Worm (Caenorhabditis elegans) whole organism, young adult: ENCODE data around the gene taf-8.

ENCODE experiments used
- B0035.1 ChIP-seq: sonication (generic microtip); optimal IDR thresholded peaks from 2 replicates; lab custom pipeline; 2016; ENCODE audit warnings: missing genetic modification characterization, mild to moderate bottlenecking, missing compliant biosample characterization, missing genotype, missing genetic modification reagents
- B0336.3 ChIP-seq: fragments of 200-800 bp; sonication (Bioruptor generic); IDR thresholded peaks from 2 replicates; pipeline ENCODE4 v1.3.6; 2022; ENCODE audit warnings: missing genetic modification characterization, missing compliant biosample characterization
- F22D6.2 ChIP-seq: sonication (generic microtip); optimal IDR thresholded peaks from 2 replicates; lab custom pipeline; 2016; ENCODE audit warnings: mild to moderate bottlenecking, missing genetic modification characterization, missing compliant biosample characterization
- F33H1.4 ChIP-seq: fragments of 200-800 bp; sonication (Bioruptor generic); IDR thresholded peaks from 2 replicates; pipeline ENCODE4 v1.3.6; 2022; ENCODE audit warnings: missing genetic modification reagents, missing genetic modification characterization, missing compliant biosample characterization
- F57A8.1 ChIP-seq: fragments of 200-800 bp; sonication (Bioruptor generic); optimal IDR thresholded peaks from 2 replicates; lab custom pipeline; 2018; ENCODE audit warnings: mild to moderate bottlenecking, missing genetic modification characterization, moderate library complexity, missing compliant biosample characterization
- Y53G8AR.9 ChIP-seq: fragments of 200-800 bp; sonication (Bioruptor generic); conservative IDR thresholded peaks from 2 replicates; pipeline ENCODE4 v1.3.6; 2022; ENCODE audit warnings: missing genetic modification reagents, missing genetic modification characterization, missing compliant biosample characterization
- aptf-3 ChIP-seq: fragments of 200-800 bp; sonication (Bioruptor generic); IDR thresholded peaks from 2 replicates; pipeline ENCODE4 v1.3.6; 2022; ENCODE audit warnings: missing genetic modification characterization, missing compliant biosample characterization
- athp-1 ChIP-seq: sonication (generic microtip); optimal IDR thresholded peaks from 2 replicates; lab custom pipeline; 2017; ENCODE audit warnings: mild to moderate bottlenecking, missing genetic modification characterization, missing compliant biosample characterization
- bed-2 ChIP-seq: fragments of 200-800 bp; sonication (Bioruptor generic); IDR thresholded peaks from 2 replicates; pipeline ENCODE4 v1.3.6; 2022; ENCODE audit warnings: missing genetic modification reagents, missing genetic modification characterization, missing compliant biosample characterization
- ceh-79 ChIP-seq: sonication (generic microtip); optimal IDR thresholded peaks from 2 replicates; lab custom pipeline; 2017; ENCODE audit warnings: mild to moderate bottlenecking, missing genetic modification characterization, missing compliant biosample characterization
- dpff-1 ChIP-seq: sonication (generic microtip); optimal IDR thresholded peaks from 2 replicates; lab custom pipeline; 2017; ENCODE audit warnings: mild to moderate bottlenecking, missing genetic modification characterization, missing compliant biosample characterization
- egl-44 ChIP-seq: fragments of 200-800 bp; sonication (Bioruptor generic); IDR thresholded peaks from 2 replicates; pipeline ENCODE4 v1.3.6; 2022; ENCODE audit warnings: missing genetic modification reagents, missing genetic modification characterization, missing compliant biosample characterization
- ets-4 ChIP-seq: fragments of 200-800 bp; sonication (Bioruptor generic); optimal IDR thresholded peaks from 2 replicates; lab custom pipeline; 2018; ENCODE audit warnings: mild to moderate bottlenecking, missing genetic modification characterization, missing compliant biosample characterization
- him-1 ChIP-seq: sonication (generic microtip); optimal IDR thresholded peaks from 2 replicates; lab custom pipeline; 2016; ENCODE audit warnings: missing genotype, missing genetic modification reagents, missing genetic modification characterization, missing compliant biosample characterization
- hmg-1.2 ChIP-seq: fragments of 200-800 bp; sonication (Bioruptor generic); IDR thresholded peaks from 2 replicates; pipeline ENCODE4 v1.3.6; 2022; ENCODE audit warnings: missing genetic modification reagents, missing genetic modification characterization, missing compliant biosample characterization
- let-526 ChIP-seq: fragments of 200-800 bp; sonication (Bioruptor generic); IDR thresholded peaks from 2 replicates; pipeline ENCODE4 v1.3.6; 2022; ENCODE audit warnings: missing genetic modification reagents, missing genetic modification characterization, missing compliant biosample characterization
- let-607 ChIP-seq, 2 experiments: fragments of 200-800 bp in 1 of 2; sonication (Bioruptor generic) in 1 of 2; sonication (generic microtip) in 1 of 2; optimal IDR thresholded peaks; 2 replicates each; lab custom pipeline; 2016 to 2018; ENCODE audit warnings: mild to moderate bottlenecking in 2 of 2, missing compliant biosample characterization in 2 of 2, missing genetic modification characterization in 2 of 2, moderate library complexity in 2 of 2, missing genotype in 1 of 2
- lin-35 ChIP-seq, 3 experiments: fragments of 150-350 bp in 2 of 3; sonication (generic microtip) in 1 of 3; optimal IDR thresholded peaks; 2 replicates each; lab custom pipeline; 2014 to 2018; ENCODE audit warnings: missing biosample characterization in 3 of 3, missing genetic modification characterization in 3 of 3, missing genetic modification reagents in 3 of 3
- lin-40 ChIP-seq: sonication (generic microtip); optimal IDR thresholded peaks from 2 replicates; lab custom pipeline; 2016; ENCODE audit warnings: missing genetic modification characterization, mild to moderate bottlenecking, missing compliant biosample characterization, missing genotype, missing genetic modification reagents
- lir-1 ChIP-seq: fragments of 200-800 bp; sonication (Bioruptor generic); conservative IDR thresholded peaks from 2 replicates; pipeline ENCODE4 v1.3.6; 2022; ENCODE audit warnings: missing genetic modification reagents, missing genetic modification characterization, missing compliant biosample characterization
- lsy-27 ChIP-seq: sonication (generic microtip); optimal IDR thresholded peaks from 2 replicates; lab custom pipeline; 2017; ENCODE audit warnings: missing genetic modification characterization, mild to moderate bottlenecking, missing compliant biosample characterization, antibody characterized with exemption, missing genotype, borderline replicate concordance; ENCODE audit not compliant: insufficient read depth
- madf-8 ChIP-seq: fragments of 200-800 bp; sonication (Bioruptor generic); conservative IDR thresholded peaks from 2 replicates; pipeline ENCODE4 v1.3.6; 2022; ENCODE audit warnings: missing genetic modification reagents, missing genetic modification characterization, missing compliant biosample characterization
- mes-4 ChIP-seq: sonication (generic microtip); optimal IDR thresholded peaks from 2 replicates; lab custom pipeline; 2016; ENCODE audit warnings: missing genotype, missing genetic modification characterization, missing compliant biosample characterization
- nfya-1 ChIP-seq: sonication (generic microtip); optimal IDR thresholded peaks from 2 replicates; lab custom pipeline; 2017; ENCODE audit warnings: antibody characterized with exemption, missing compliant biosample characterization, missing genetic modification characterization, borderline replicate concordance; ENCODE audit not compliant: insufficient read depth
- nhr-80 ChIP-seq: sonication (generic microtip); optimal IDR thresholded peaks from 2 replicates; lab custom pipeline; 2016; ENCODE audit warnings: missing genetic modification characterization, missing compliant biosample characterization
- nhr-90 ChIP-seq: sonication (generic microtip); optimal IDR thresholded peaks from 2 replicates; lab custom pipeline; 2016; ENCODE audit warnings: missing genotype, mild to moderate bottlenecking, missing genetic modification characterization, missing compliant biosample characterization
- rpc-1 ChIP-seq, 2 experiments: fragments of 150-350 bp in 1 of 2; sonication (generic microtip) in 1 of 2; optimal IDR thresholded peaks; 2 replicates each; lab custom pipeline; 2014 to 2018; ENCODE audit warnings: missing biosample characterization in 1 of 2, missing genetic modification characterization in 1 of 2, missing genetic modification reagents in 1 of 2, missing genotype in 1 of 2
- snpc-4 ChIP-seq, 5 experiments: fragments of 150-350 bp in 1 of 5; sonication (generic microtip) in 4 of 5; optimal IDR thresholded peaks; 2 replicates each; lab custom pipeline; 2014 to 2018; ENCODE audit warnings: missing genetic modification characterization in 5 of 5, missing biosample characterization in 3 of 5, antibody characterized with exemption in 2 of 5, mild to moderate bottlenecking in 2 of 5, missing compliant biosample characterization in 2 of 5, missing genotype in 2 of 5, moderate library complexity in 2 of 5, missing genetic modification reagents in 1 of 5
- unc-130 ChIP-seq: sonication (generic microtip); optimal IDR thresholded peaks from 2 replicates; lab custom pipeline; 2016; ENCODE audit warnings: missing genetic modification reagents, missing genetic modification characterization, missing compliant biosample characterization
- unc-62 ChIP-seq: fragments of 150-350 bp; optimal IDR thresholded peaks from 2 replicates; lab custom pipeline; 2014; ENCODE audit warnings: missing biosample characterization, missing genetic modification reagents, missing genetic modification characterization
- ztf-26 ChIP-seq: sonication (generic microtip); optimal IDR thresholded peaks from 2 replicates; lab custom pipeline; 2017; ENCODE audit warnings: missing genetic modification characterization, missing compliant biosample characterization

Gene taf-8

DNA sequence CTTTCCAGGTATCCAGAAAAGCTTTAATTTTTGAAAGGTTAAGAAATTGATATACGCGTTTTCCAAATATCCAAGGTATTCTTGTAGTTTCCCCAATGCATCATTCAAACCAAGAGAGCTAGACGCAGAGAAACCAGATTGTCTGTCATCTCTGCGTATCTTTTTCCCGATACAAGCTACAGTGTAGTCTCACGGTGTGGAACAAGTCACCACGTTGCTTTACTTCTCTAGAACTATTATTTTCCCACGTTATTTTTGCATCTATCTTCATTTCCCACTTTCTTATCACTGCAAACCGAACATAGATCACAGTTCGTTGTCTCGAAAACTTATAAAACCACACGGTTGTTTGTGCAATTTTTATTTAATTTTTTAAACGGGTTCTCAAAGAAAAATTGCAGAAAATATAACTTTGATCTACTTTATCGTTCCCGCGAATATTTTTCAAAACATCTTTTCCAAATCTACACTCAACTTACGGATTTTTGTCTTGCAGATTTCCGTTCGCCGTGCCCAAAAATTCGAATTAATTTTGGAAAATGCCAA is 12.8 kb upstream of the taf-8 start, which contains the start of gene gstk-1:
gstk-1 (plus strand) TSS at position 496 of the 546 bp plus-strand sequence.
- TF ChIP-seq hmg-1.2 (peak; percentile 26; the same call in 1 of the 2 replicates), nhr-80 (peak; percentile 53), aptf-3 (GFP tag; lab: Robert Waterston, UW) (no peak), lsy-27 (tag; lab: Kevin White, UChicago) (no peak), B0035.1 (tag; lab: Kevin White, UChicago) (no peak), lin-40 (tag; lab: Kevin White, UChicago) (peak; percentile 17), snpc-4 (GFP tag; optimal IDR thresholded peaks at IDR 0.05; lab: Kevin White, UChicago) (no peak), snpc-4 (tag; optimal IDR thresholded peaks at IDR 0.05; lab: Kevin White, UChicago) (no peak)
- TF ChIP-seq, all 124 proteins: peak for 3

DNA sequence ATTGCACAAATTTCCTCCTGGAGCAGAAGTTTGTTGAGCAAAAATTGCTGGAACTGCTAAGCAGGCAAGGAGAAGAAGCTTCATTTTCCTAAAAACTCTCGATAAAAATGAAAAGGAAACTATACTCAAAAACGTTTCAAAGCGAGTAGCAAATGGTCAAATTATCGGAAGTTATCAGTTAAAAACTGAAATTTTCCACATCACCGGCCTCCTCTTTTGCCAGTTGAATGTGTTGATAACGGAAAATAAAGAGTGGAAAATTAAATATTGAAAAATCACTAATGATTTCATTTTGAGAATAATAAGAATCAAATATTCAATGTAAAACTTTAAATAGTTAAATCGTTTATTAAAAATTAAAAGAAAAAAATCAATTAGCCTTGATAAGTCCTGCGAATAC is 10.2 kb upstream of the taf-8 start, which contains the start of gene ZK1320.2:
ZK1320.2 (minus strand) TSS at position 88 of the 400 bp plus-strand sequence.
- TF ChIP-seq egl-44 (GFP tag; lab: Robert Waterston, UW) (no peak), nhr-80 (peak; percentile 48), let-607 (tag; optimal IDR thresholded peaks at IDR 0.05; lab: Kevin White, UChicago) (peak in 1 of 2 experiments; percentile 7), F33H1.4 (GFP tag; lab: Robert Waterston, UW) (no peak), athp-1 (no peak)

DNA sequence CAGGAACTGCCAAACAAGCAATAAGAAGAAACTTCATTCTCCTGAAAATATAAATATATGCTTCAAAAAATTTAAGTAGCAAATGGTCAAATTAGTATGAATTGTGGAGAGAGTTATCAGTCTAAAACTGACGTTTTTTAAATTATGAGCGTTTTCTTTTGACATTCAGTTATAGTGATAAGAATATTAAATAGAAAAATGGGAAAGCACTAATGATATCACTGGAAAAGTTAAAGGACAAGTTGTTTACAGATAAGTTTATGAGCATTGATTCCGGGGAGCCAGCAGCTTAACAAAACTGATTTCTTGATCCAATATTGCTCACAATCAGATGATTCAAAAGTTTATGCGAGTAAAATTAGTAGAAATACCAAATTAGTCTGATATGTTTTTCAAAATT is 8.7 kb upstream of the taf-8 start, which contains the start of gene ZK1320.3:
ZK1320.3 (minus strand) TSS at position 41 of the 400 bp plus-strand sequence.
- TF ChIP-seq unc-130 (GFP tag; lab: Kevin White, UChicago) = no peak
- no peak for TF ChIP-seq F57A8.1
- no peak for TF ChIP-seq B0336.3 (GFP tag; lab: Robert Waterston, UW)
- TF ChIP-seq nhr-80 = peak; percentile 56

DNA sequence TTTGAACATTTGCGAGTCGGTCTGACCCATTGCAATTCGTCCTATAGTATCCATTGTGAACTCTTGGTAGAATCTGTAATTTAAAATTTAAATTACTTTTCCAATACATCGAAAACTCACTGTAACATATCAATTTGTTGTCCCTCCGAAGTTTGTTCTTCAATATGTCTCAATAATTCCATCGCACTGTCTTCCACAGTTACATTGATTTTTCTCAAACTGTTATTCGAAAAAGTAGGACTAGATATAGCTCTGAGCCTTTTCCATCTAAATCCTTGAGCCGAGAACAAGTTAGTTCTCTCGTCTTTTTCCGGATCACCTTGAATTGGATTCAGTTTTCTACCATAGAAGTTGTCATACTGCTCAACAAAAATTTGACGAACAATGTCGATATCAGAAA is 7.0 kb upstream of the taf-8 start:
- TF ChIP-seq bed-2 (GFP tag; lab: Robert Waterston, UW) (no peak), lin-35 (GFP tag; optimal IDR thresholded peaks at IDR 0.05; lab: Kevin White, UChicago) (no peak), him-1 (tag; lab: Kevin White, UChicago) (no peak)
- TF ChIP-seq, all 124 proteins: peak for 0

DNA sequence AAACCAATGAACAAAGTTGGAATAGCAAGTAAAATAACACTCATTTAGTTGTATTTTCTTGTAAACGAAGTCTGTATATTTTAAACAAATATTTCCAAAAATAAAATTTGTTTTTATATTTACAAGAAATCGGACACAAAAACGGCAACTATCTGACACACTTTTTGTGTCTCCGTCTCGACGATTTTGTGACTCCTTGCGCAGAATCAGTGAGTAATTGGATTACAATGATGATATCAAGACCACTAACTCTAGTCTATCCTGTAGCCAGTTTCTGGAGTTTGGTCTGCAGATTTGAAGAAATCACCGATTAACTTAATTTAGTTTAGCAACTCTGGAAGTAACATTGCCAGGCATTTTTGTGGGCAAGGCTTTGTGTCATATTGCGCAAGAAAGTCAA is 6.3 kb upstream of the taf-8 start, which contains the start of gene cyp-13A10:
cyp-13A10 (minus strand) TSS at position 88 of the 400 bp plus-strand sequence.
- TF ChIP-seq dpff-1 (tag; lab: Kevin White, UChicago) (no peak), madf-8 (GFP tag; lab: Robert Waterston, UW) (no peak), Y53G8AR.9 (no peak), ztf-26 (no peak), nhr-90 (no peak), nfya-1 (tag; lab: Kevin White, UChicago) (no peak), rpc-1 (optimal IDR thresholded peaks at IDR 0.05; lab: Kevin White, UChicago) (no peak), rpc-1 (tag; optimal IDR thresholded peaks at IDR 0.05; lab: Kevin White, UChicago) (no peak), F22D6.2 (no peak), let-526 (GFP tag; lab: Robert Waterston, UW) (no peak), ets-4 (GFP tag; lab: Kevin White, UChicago) (no peak), mes-4 (tag; lab: Kevin White, UChicago) (no peak), ceh-79 (tag; lab: Kevin White, UChicago) (no peak), lir-1 (GFP tag; lab: Robert Waterston, UW) (no peak), unc-62 (GFP tag; lab: Kevin White, UChicago) (no peak)
